Worm (Caenorhabditis elegans) whole organism, early embryonic: ENCODE data around the gene F53B3.5.

Experiments
- B0310.2 ChIP-seq: sonication (generic microtip); optimal IDR thresholded peaks from 2 replicates; lab custom pipeline; 2016; ENCODE audit warnings: mild to moderate bottlenecking, missing genetic modification characterization, missing compliant biosample characterization
- ama-1 ChIP-seq: fragments of 150-350 bp; optimal IDR thresholded peaks from 2 replicates; lab custom pipeline; 2014
- ceh-36 ChIP-seq: sonication (generic microtip); optimal IDR thresholded peaks from 2 replicates; lab custom pipeline; 2016; ENCODE audit warnings: missing genetic modification characterization, inconsistent platforms, missing compliant biosample characterization
- flt-1 ChIP-seq: fragments of 200-800 bp; sonication (Bioruptor generic); IDR thresholded peaks from 2 replicates; pipeline ENCODE4 v1.3.6; 2022; ENCODE audit warnings: missing genetic modification characterization, missing compliant biosample characterization
- hmbx-1 ChIP-seq: sonication (generic microtip); optimal IDR thresholded peaks from 2 replicates; lab custom pipeline; 2016; ENCODE audit warnings: mild to moderate bottlenecking, missing genetic modification characterization, missing compliant biosample characterization
- hmg-4 ChIP-seq: fragments of 200-800 bp; sonication (Bioruptor generic); optimal IDR thresholded peaks from 2 replicates; lab custom pipeline; 2018; ENCODE audit warnings: mild to moderate bottlenecking, missing genetic modification characterization, missing compliant biosample characterization
- scrt-1 ChIP-seq: fragments of 200-800 bp; sonication (Bioruptor generic); IDR thresholded peaks from 2 replicates; pipeline ENCODE4 v1.3.6; 2022; ENCODE audit warnings: missing genetic modification characterization, missing compliant biosample characterization
- tra-4 ChIP-seq: sonication (generic microtip); optimal IDR thresholded peaks from 2 replicates; lab custom pipeline; 2017; ENCODE audit warnings: missing genetic modification characterization, missing compliant biosample characterization

DNA sequence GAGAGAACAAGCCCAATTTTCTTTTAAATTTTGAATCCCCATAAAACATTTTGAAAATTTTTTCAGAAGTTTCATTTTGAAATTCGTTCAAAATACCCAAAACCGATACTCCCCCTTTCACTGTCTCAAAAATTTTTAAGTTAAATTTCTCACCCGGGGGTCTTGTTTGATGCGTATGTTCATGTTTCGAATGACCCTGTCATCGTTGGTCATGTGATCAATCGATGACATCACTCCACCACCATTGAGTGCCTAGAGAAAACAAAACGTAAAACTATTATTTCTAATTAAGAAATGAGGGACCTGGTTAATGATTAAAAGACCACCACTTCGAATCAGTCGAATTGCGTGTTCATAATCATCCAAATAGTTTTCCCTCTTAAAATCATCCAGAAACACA lies 21.0 kb downstream of the F53B3.5 start:
- TF ChIP-seq ceh-36 (tag; lab: Kevin White, UChicago) (no peak), hmbx-1 (tag; lab: Kevin White, UChicago) (no peak), ama-1 (no peak), flt-1 (GFP tag; lab: Robert Waterston, UW) (no peak), hmg-4 (no peak), tra-4 (tag; lab: Kevin White, UChicago) (no peak), scrt-1 (no peak), B0310.2 (tag; lab: Kevin White, UChicago) (no peak)
